Fruit fly (Drosophila melanogaster): ENCODE data around the gene f-cup.

DNA sequence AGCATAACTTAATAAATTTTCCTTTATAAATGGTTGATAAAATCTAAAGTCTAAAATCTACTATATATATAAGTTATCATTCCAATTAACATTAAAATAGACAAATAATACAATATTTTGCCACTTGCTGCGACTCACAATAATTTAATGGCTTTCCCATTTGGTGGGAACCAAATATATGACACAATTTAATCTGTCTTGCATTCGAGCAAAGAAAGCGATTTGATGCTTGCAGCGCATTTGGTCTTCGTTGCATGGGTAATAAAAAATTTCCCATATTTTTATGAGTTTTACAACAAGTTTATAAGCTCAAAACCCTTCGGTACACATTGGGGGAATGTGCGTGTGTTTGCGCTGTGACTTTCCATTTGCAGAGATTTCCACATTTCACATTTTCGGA is 26.2 kb upstream of the f-cup start:
- TF ChIP-seq CG34406 (GFP tag; optimal IDR thresholded peaks at IDR 0.05) = peak; percentile 1
- no peak for TF ChIP-seq achi (GFP tag; optimal IDR thresholded peaks at IDR 0.05)
- TF ChIP-seq dsx (GFP tag; optimal IDR thresholded peaks at IDR 0.05; ENCODE audit: poor library complexity, severe bottlenecking) = no peak
- peak; percentile 26 for TF ChIP-seq OdsH (GFP tag; optimal IDR thresholded peaks at IDR 0.05)
- no peak for TF ChIP-seq eg (GFP tag; IDR thresholded peaks at IDR 0.05)
- TF ChIP-seq CG6854 (GFP tag; optimal IDR thresholded peaks at IDR 0.05) = no peak
